Fruit fly (Drosophila melanogaster): ENCODE measurements around the gene CG17734.

DNA sequence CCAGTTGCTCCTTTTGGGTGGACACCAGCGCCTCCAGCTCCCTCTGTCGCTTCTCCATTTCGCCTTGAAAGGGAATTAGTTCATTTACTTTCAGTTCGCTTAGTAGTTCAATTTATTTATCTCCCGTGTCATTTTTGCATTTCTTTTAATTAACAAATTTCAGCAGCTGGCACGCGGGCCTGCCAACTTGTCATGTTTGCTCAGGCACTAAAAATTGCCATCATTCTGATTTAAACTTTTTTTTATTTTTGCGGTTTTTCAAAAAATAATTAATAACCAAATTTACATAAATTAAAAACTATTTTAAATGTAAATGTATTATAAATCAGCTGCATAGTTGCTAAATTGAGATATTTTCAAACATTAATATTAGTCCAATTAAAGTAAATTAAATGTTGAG is 13.4 kb downstream of the CG17734 start, which contains the start of gene GCC88:
- TF ChIP-seq cic (GFP tag; optimal IDR thresholded peaks at IDR 0.05), result no peak
- no peak for TF ChIP-seq kay (GFP tag; ENCODE audit: borderline replicate concordance)
- no peak for TF ChIP-seq tj (GFP tag; optimal IDR thresholded peaks at IDR 0.05)
- TF ChIP-seq bab1 (GFP tag; optimal IDR thresholded peaks at IDR 0.05), result no peak
- no peak for TF ChIP-seq CG11617 (GFP tag; optimal IDR thresholded peaks at IDR 0.05)
- TF ChIP-seq cnc (optimal IDR thresholded peaks at IDR 0.05), result no peak
- TF ChIP-seq toe (GFP tag; optimal IDR thresholded peaks at IDR 0.05), result no peak
- no peak for TF ChIP-seq Hr96 (GFP tag; optimal IDR thresholded peaks at IDR 0.05)
- no peak for TF ChIP-seq CG12768 (GFP tag; optimal IDR thresholded peaks at IDR 0.05)
- TF ChIP-seq Clk (GFP tag; optimal IDR thresholded peaks at IDR 0.05), result no peak
